Fruit fly (Drosophila melanogaster) whole organism, adult: ENCODE measurements around the gene CG12693.

Experiments
- CG11617 ChIP-seq: fragments of 200-800 bp; sonication (Bioruptor generic); optimal IDR thresholded peaks from 2 replicates; lab custom pipeline; 2017; ENCODE audit warnings: mild to moderate bottlenecking, missing biosample characterization, missing genetic modification reagents, missing genetic modification characterization
- CG12768 ChIP-seq: fragments of 200-800 bp; sonication (Bioruptor generic); optimal IDR thresholded peaks from 2 replicates; lab custom pipeline; 2017; ENCODE audit warnings: missing biosample characterization, missing genetic modification characterization, mild to moderate bottlenecking, moderate library complexity, missing genetic modification reagents
- CG14711 ChIP-seq: fragments of 200-800 bp; sonication (Bioruptor generic); optimal IDR thresholded peaks from 2 replicates; lab custom pipeline; 2018; ENCODE audit warnings: missing biosample characterization, mild to moderate bottlenecking, missing genetic modification characterization, moderate library complexity
- CG1620 ChIP-seq: fragments of 200-800 bp; sonication (Bioruptor generic); optimal IDR thresholded peaks from 2 replicates; lab custom pipeline; 2016; ENCODE audit warnings: missing biosample characterization, missing genetic modification characterization
- CG33017 ChIP-seq: fragments of 200-800 bp; sonication (Bioruptor generic); optimal IDR thresholded peaks from 2 replicates; lab custom pipeline; 2018; ENCODE audit warnings: missing biosample characterization, mild to moderate bottlenecking, missing genetic modification characterization, moderate library complexity
- CG5204 ChIP-seq: fragments of 200-800 bp; sonication (Bioruptor generic); optimal IDR thresholded peaks from 2 replicates; lab custom pipeline; 2016; ENCODE audit warnings: missing biosample characterization, missing genetic modification characterization
- CG7045 ChIP-seq: fragments of 200-800 bp; sonication (Bioruptor generic); optimal IDR thresholded peaks from 2 replicates; lab custom pipeline; 2017; ENCODE audit warnings: missing biosample characterization, mild to moderate bottlenecking, missing genetic modification characterization
- CG7101 ChIP-seq: fragments of 200-800 bp; sonication (Bioruptor generic); optimal IDR thresholded peaks from 2 replicates; lab custom pipeline; 2018; ENCODE audit warnings: missing biosample characterization, mild to moderate bottlenecking, missing genetic modification characterization, moderate library complexity
- Clk ChIP-seq: fragments of 200-800 bp; sonication (Bioruptor generic); optimal IDR thresholded peaks from 2 replicates; lab custom pipeline; 2017; ENCODE audit warnings: missing biosample characterization, missing genetic modification characterization
- Crg-1 ChIP-seq: fragments of 200-800 bp; sonication (Bioruptor generic); optimal IDR thresholded peaks from 2 replicates; lab custom pipeline; 2016; ENCODE audit warnings: missing biosample characterization, missing genetic modification characterization
- Hr96 ChIP-seq: fragments of 200-800 bp; sonication (Bioruptor generic); optimal IDR thresholded peaks from 2 replicates; lab custom pipeline; 2016; ENCODE audit warnings: missing biosample characterization, missing genetic modification characterization
- Mnt ChIP-seq: fragments of 200-800 bp; sonication (Bioruptor generic); optimal IDR thresholded peaks from 2 replicates; lab custom pipeline; 2016; ENCODE audit warnings: missing biosample characterization, mild to moderate bottlenecking, missing genetic modification characterization
- bab1 ChIP-seq: fragments of 200-800 bp; sonication (Bioruptor generic); optimal IDR thresholded peaks from 3 replicates; lab custom pipeline; 2019; ENCODE audit warnings: missing biosample characterization, mild to moderate bottlenecking, missing genetic modification characterization, moderate library complexity
- cic ChIP-seq: fragments of 200-800 bp; sonication (Bioruptor generic); optimal IDR thresholded peaks from 2 replicates; lab custom pipeline; 2017; ENCODE audit warnings: missing biosample characterization, mild to moderate bottlenecking, missing genetic modification characterization, moderate library complexity
- cnc ChIP-seq, 2 experiments: fragments of >200 bp; optimal IDR thresholded peaks; 2 replicates each; lab custom pipeline; 2017
- kay ChIP-seq: fragments of 200-800 bp; sonication (Bioruptor generic); peaks from one replicate; lab custom pipeline; 2016; ENCODE audit warnings: missing biosample characterization, missing genetic modification characterization, borderline replicate concordance
- ovo ChIP-seq: fragments of 200-800 bp; sonication (Bioruptor generic); optimal IDR thresholded peaks from 2 replicates; lab custom pipeline; 2016; ENCODE audit warnings: missing biosample characterization, missing genetic modification characterization
- pad ChIP-seq: fragments of 200-800 bp; sonication (Bioruptor generic); optimal IDR thresholded peaks from 3 replicates; lab custom pipeline; 2017; ENCODE audit warnings: missing biosample characterization, missing genetic modification characterization, mild to moderate bottlenecking, moderate library complexity, missing genetic modification reagents
- tj ChIP-seq: fragments of 200-800 bp; sonication (Bioruptor generic); optimal IDR thresholded peaks from 3 replicates; lab custom pipeline; 2017; ENCODE audit warnings: missing biosample characterization, mild to moderate bottlenecking, missing genetic modification characterization, moderate library complexity
- toe ChIP-seq: fragments of 200-800 bp; sonication (Bioruptor generic); optimal IDR thresholded peaks from 2 replicates; lab custom pipeline; 2016; ENCODE audit warnings: missing biosample characterization, missing genetic modification characterization

The CG12693 gene

dm6 chrX:4329357-4329756, at the start of gene CG12693:
CG12693 (minus strand) TSS chrX:4329457.
- TF ChIP-seq Hr96 (GFP tag; lab: Kevin White, UChicago), result no peak
- TF ChIP-seq ovo, result no peak
- TF ChIP-seq CG12768 (GFP tag; lab: Kevin White, UChicago), result no peak
- no peak for TF ChIP-seq Crg-1 (GFP tag; lab: Kevin White, UChicago)
- no peak for TF ChIP-seq CG11617 (GFP tag; lab: Kevin White, UChicago)
- TF ChIP-seq pad, result no peak
- no peak for TF ChIP-seq CG7101 (tag; lab: Kevin White, UChicago)
- TF ChIP-seq bab1, result no peak
- no peak for TF ChIP-seq cnc (optimal IDR thresholded peaks at IDR 0.05; lab: Kevin White, UChicago)

DNA sequence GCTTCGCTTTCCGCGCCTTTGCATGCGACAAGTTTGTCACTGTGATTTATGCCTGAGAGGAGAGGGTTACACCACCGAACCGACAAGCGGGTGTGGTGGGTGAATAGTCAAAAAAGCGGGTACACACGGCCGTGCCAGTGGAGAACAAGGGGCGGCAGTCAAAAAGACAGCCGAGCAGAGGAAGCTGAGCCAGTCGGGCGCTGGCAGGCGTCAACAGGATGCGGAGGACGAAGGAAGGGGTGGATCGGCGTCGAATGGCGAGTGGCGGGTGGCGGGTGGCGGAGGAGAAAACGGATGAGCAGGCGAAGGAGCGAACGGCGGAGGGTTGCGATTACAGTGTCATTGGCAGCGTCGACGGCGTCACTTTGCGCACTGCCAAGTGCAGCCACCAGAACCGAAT, 46.3 kb upstream of the CG12693 start:
- no peak for TF ChIP-seq CG7101 (tag; lab: Kevin White, UChicago)
- no peak for TF ChIP-seq CG1620 (GFP tag; lab: Kevin White, UChicago)
- TF ChIP-seq CG12768 (GFP tag; lab: Kevin White, UChicago), result no peak
- TF ChIP-seq CG11617 (GFP tag; lab: Kevin White, UChicago), result no peak
- no peak for TF ChIP-seq pad
- TF ChIP-seq CG33017 (tag; lab: Kevin White, UChicago), result no peak
- TF ChIP-seq cnc (optimal IDR thresholded peaks at IDR 0.05; lab: Kevin White, UChicago), result no peak
- TF ChIP-seq Crg-1 (GFP tag; lab: Kevin White, UChicago), result no peak
- TF ChIP-seq Hr96 (GFP tag; lab: Kevin White, UChicago), result no peak
- no peak for TF ChIP-seq Clk (GFP tag; lab: Kevin White, UChicago)
- no peak for TF ChIP-seq CG5204 (GFP tag; lab: Kevin White, UChicago)
- no peak for TF ChIP-seq cic
- TF ChIP-seq tj (GFP tag; lab: Kevin White, UChicago), result no peak
- TF ChIP-seq CG7045 (GFP tag; lab: Kevin White, UChicago), result no peak
- TF ChIP-seq kay (GFP tag; lab: Kevin White, UChicago), result no peak
- no peak for TF ChIP-seq Mnt (GFP tag; lab: Kevin White, UChicago)

dm6 chrX:4366196-4366595, 36.9 kb upstream of the CG12693 start, which contains the start of gene CG3626:
CG3626 (plus strand) TSS chrX:4366417.
- no peak for TF ChIP-seq CG5204 (GFP tag; lab: Kevin White, UChicago)
- TF ChIP-seq CG7101 (tag; lab: Kevin White, UChicago), result peak; percentile 37
- peak; percentile 53 for TF ChIP-seq bab1

DNA sequence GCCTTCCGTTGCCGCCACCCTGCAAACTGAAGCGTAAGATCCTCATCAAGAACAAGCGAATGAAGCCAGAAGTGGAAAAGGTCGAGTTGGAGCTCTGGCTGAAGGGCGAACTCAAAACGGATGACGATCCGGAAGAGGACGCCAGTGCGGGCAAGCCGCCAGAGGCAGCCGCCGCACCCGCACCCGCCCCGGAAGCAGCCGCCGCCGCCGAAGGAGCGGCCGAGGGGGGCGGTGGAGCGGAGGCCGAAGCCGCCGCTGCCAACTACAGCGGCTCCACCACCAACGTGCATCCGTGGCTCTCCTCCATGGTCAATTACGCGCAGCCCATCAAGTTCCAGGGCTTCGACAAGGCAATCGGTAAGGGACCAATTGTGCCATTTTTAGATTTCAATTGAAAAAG, 29.3 kb upstream of the CG12693 start:
- no peak for TF ChIP-seq CG14711 (tag; lab: Kevin White, UChicago)
- TF ChIP-seq CG12768 (GFP tag; lab: Kevin White, UChicago), result no peak
- TF ChIP-seq tj (GFP tag; lab: Kevin White, UChicago), result no peak
- no peak for TF ChIP-seq CG7045 (GFP tag; lab: Kevin White, UChicago)
- no peak for TF ChIP-seq CG33017 (tag; lab: Kevin White, UChicago)

DNA sequence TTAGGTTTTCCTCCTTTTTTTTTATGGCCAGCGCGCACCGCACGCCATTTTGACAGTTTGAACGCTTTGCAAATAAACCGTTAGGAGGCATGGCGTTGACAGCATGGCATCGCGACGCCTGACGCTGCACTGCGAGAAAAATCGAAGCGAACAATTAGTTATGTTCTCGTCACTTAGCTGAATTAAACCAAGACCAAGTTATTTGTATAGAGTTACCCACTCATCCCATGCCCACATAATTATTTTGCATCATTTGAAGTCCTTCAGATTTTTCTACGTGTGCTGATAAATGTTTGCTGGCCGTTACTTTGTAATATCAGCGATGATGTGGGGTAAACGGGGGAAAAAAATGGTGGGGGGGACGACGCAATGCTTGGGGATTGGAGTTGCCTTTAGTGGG, 552 bp upstream of the CG12693 start:
- TF ChIP-seq CG5204 (GFP tag; lab: Kevin White, UChicago) (no peak), cic (no peak), CG11617 (GFP tag; lab: Kevin White, UChicago) (no peak), CG12768 (GFP tag; lab: Kevin White, UChicago) (no peak), Hr96 (GFP tag; lab: Kevin White, UChicago) (no peak), toe (GFP tag; lab: Kevin White, UChicago) (no peak), Mnt (GFP tag; lab: Kevin White, UChicago) (no peak), CG14711 (tag; lab: Kevin White, UChicago) (no peak), Crg-1 (GFP tag; lab: Kevin White, UChicago) (no peak), ovo (no peak)

DNA sequence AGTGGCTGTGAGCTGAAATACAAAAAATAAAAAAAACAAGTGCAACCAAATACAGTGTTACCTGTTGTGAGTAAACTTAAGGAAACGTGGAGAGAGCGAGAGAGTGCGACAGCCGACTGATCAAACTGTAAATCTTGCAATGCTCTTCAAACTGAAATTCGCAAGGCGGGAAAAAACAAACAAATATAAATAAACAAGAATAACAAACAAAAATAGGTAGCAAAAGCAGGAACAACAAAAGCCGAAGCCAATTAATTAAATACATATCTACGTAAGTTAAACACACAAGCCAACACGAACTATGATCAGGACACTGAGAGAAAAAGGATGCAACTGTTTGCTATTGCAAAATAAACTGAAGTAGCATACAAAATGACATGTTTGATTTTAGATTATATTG, 3.9 kb downstream of the CG12693 start:
- TF ChIP-seq Mnt (GFP tag; lab: Kevin White, UChicago) (no peak), CG12768 (GFP tag; lab: Kevin White, UChicago) (no peak), CG14711 (tag; lab: Kevin White, UChicago) (no peak), CG1620 (GFP tag; lab: Kevin White, UChicago) (peak; percentile 19), CG7101 (tag; lab: Kevin White, UChicago) (peak; percentile 51), Clk (GFP tag; lab: Kevin White, UChicago) (no peak), cic (no peak), toe (GFP tag; lab: Kevin White, UChicago) (peak; percentile 1), bab1 (no peak), cnc (optimal IDR thresholded peaks at IDR 0.05; lab: Kevin White, UChicago) (no peak), pad (no peak), CG5204 (GFP tag; lab: Kevin White, UChicago) (peak; percentile 28), CG7045 (GFP tag; lab: Kevin White, UChicago) (no peak), Crg-1 (GFP tag; lab: Kevin White, UChicago) (no peak)

DNA sequence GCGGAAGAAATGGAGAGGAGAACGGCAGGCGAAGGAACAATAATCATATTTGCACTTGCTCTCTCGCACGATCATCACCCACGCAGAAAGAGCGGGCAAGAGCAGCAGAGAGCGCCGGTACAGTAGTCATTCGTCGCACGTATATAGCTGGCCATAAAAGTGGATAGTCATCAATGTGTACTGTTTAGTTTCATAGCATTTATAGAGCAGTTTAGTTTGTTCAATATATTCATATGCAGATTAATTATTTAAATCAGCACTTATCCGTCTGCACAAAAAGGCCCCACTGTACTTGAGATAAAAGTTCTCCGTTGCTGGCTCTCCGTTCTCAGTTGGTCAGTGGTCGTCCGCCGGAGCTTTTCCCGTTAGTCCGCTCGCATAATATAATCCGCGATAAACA, 4.5 kb downstream of the CG12693 start:
- TF ChIP-seq CG14711 (tag; lab: Kevin White, UChicago), result peak; percentile 99
- TF ChIP-seq bab1, result peak; percentile 100
- peak; percentile 100 for TF ChIP-seq CG7101 (tag; lab: Kevin White, UChicago)
- TF ChIP-seq CG33017 (tag; lab: Kevin White, UChicago), result peak; percentile 98
- TF ChIP-seq CG1620 (GFP tag; lab: Kevin White, UChicago), result peak; percentile 100
- peak; percentile 99 for TF ChIP-seq CG11617 (GFP tag; lab: Kevin White, UChicago)
- TF ChIP-seq toe (GFP tag; lab: Kevin White, UChicago), result peak; percentile 98
- TF ChIP-seq cic, result peak; percentile 92
- TF ChIP-seq kay (GFP tag; lab: Kevin White, UChicago), result peak; percentile 96
- peak; percentile 100 for TF ChIP-seq Hr96 (GFP tag; lab: Kevin White, UChicago)
- TF ChIP-seq CG12768 (GFP tag; lab: Kevin White, UChicago), result peak; percentile 99
- TF ChIP-seq cnc (optimal IDR thresholded peaks at IDR 0.05; lab: Kevin White, UChicago), result peak in 1 of 2 experiments; percentile 7
- TF ChIP-seq CG5204 (GFP tag; lab: Kevin White, UChicago), result peak; percentile 98
- peak; percentile 96 for TF ChIP-seq tj (GFP tag; lab: Kevin White, UChicago)
- TF ChIP-seq Mnt (GFP tag; lab: Kevin White, UChicago), result peak; percentile 97
- TF ChIP-seq ovo, result peak; percentile 98
- TF ChIP-seq Crg-1 (GFP tag; lab: Kevin White, UChicago), result peak; percentile 99
- peak; percentile 98 for TF ChIP-seq CG7045 (GFP tag; lab: Kevin White, UChicago)
- peak; percentile 97 for TF ChIP-seq pad
- TF ChIP-seq Clk (GFP tag; lab: Kevin White, UChicago), result peak; percentile 98
